Fruit fly (Drosophila melanogaster) whole organism, prepupa: ENCODE results near the gene hang.

ENCODE experiments used
- CG10631 ChIP-seq: fragments of 200-800 bp; sonication (Bioruptor generic); optimal IDR thresholded peaks from 2 replicates; lab custom pipeline; 2016; ENCODE audit warnings: missing biosample characterization, missing genetic modification characterization
- CG11294 ChIP-seq: fragments of 200-800 bp; sonication (Bioruptor generic); IDR thresholded peaks from 2 replicates; pipeline ENCODE4 v1.3.6; 2022; ENCODE audit warnings: missing biosample characterization, missing genetic modification characterization
- CG11902 ChIP-seq: fragments of 200-800 bp; sonication (Bioruptor generic); optimal IDR thresholded peaks from 3 replicates; lab custom pipeline; 2016; ENCODE audit warnings: missing biosample characterization, missing genetic modification characterization
- CG16779 ChIP-seq: fragments of 200-800 bp; sonication (Bioruptor generic); optimal IDR thresholded peaks from 3 replicates; lab custom pipeline; 2017; ENCODE audit warnings: missing biosample characterization, mild to moderate bottlenecking, missing genetic modification characterization
- CG3032 ChIP-seq: fragments of 200-800 bp; optimal IDR thresholded peaks from 2 replicates; lab custom pipeline; 2019; ENCODE audit warnings: missing biosample characterization, mild to moderate bottlenecking, missing genetic modification characterization, moderate library complexity
- CG32006 ChIP-seq: fragments of 200-800 bp; sonication (Bioruptor generic); optimal IDR thresholded peaks from 3 replicates; lab custom pipeline; 2017; ENCODE audit warnings: missing biosample characterization, mild to moderate bottlenecking, missing genetic modification characterization
- CG34406 ChIP-seq: fragments of 200-800 bp; sonication (Bioruptor generic); optimal IDR thresholded peaks from 3 replicates; lab custom pipeline; 2016; ENCODE audit warnings: missing biosample characterization, missing genetic modification characterization
- CG6163 ChIP-seq: fragments of 200-800 bp; sonication (Bioruptor generic); IDR thresholded peaks from 3 replicates; pipeline ENCODE4 v1.3.6; 2022; ENCODE audit warnings: missing biosample characterization, missing genetic modification characterization
- CG6276 ChIP-seq: fragments of 200-800 bp; sonication (Bioruptor generic); optimal IDR thresholded peaks from 2 replicates; lab custom pipeline; 2017; ENCODE audit warnings: missing biosample characterization, mild to moderate bottlenecking, missing genetic modification characterization
- CG6854 ChIP-seq: fragments of 200-800 bp; sonication (Bioruptor generic); optimal IDR thresholded peaks from 2 replicates; lab custom pipeline; 2017; ENCODE audit warnings: missing biosample characterization, mild to moderate bottlenecking, missing genetic modification characterization
- CG7368 ChIP-seq: fragments of 200-800 bp; sonication (Bioruptor generic); optimal IDR thresholded peaks from 3 replicates; lab custom pipeline; 2016; ENCODE audit warnings: missing biosample characterization, missing genetic modification characterization
- CG8119 ChIP-seq: fragments of 200-800 bp; sonication (Bioruptor generic); IDR thresholded peaks from 3 replicates; pipeline ENCODE4 v1.3.6; 2022; ENCODE audit warnings: missing biosample characterization, missing genetic modification characterization
- CG8319 ChIP-seq: fragments of 200-800 bp; sonication (Bioruptor generic); optimal IDR thresholded peaks from 3 replicates; lab custom pipeline; 2016; ENCODE audit warnings: missing biosample characterization, missing genetic modification characterization
- CG8632 ChIP-seq: fragments of 200-800 bp; sonication (Bioruptor generic); optimal IDR thresholded peaks from 3 replicates; lab custom pipeline; 2016; ENCODE audit warnings: missing biosample characterization, missing genetic modification characterization
- Eip75B ChIP-seq: fragments of 200-800 bp; sonication (Bioruptor generic); optimal IDR thresholded peaks from 3 replicates; lab custom pipeline; 2016; ENCODE audit warnings: missing biosample characterization, missing genetic modification characterization
- Eip78C ChIP-seq: fragments of 200-800 bp; sonication (Bioruptor generic); peaks from one replicate; lab custom pipeline; 2016; ENCODE audit warnings: missing biosample characterization, missing genetic modification characterization
- Ets21C ChIP-seq: fragments of 200-800 bp; sonication (Bioruptor generic); optimal IDR thresholded peaks from 3 replicates; lab custom pipeline; 2016; ENCODE audit warnings: missing biosample characterization, missing genetic modification characterization
- Hr38 ChIP-seq: sonication (Bioruptor generic); optimal IDR thresholded peaks from 2 replicates; lab custom pipeline; 2016; ENCODE audit warnings: missing biosample characterization, missing genetic modification characterization
- Sox102F ChIP-seq: fragments of 200-800 bp; sonication (Bioruptor generic); optimal IDR thresholded peaks from 2 replicates; lab custom pipeline; 2016; ENCODE audit warnings: missing biosample characterization, mild to moderate bottlenecking, missing genetic modification characterization
- Sox15 ChIP-seq: fragments of 200-800 bp; sonication (Bioruptor generic); optimal IDR thresholded peaks from 3 replicates; lab custom pipeline; 2016; ENCODE audit warnings: missing biosample characterization, missing genetic modification characterization
- achi ChIP-seq: fragments of 200-800 bp; sonication (Bioruptor generic); optimal IDR thresholded peaks from 3 replicates; lab custom pipeline; 2016; ENCODE audit warnings: missing biosample characterization, missing genetic modification characterization
- acj6 ChIP-seq: fragments of 200-800 bp; sonication (Bioruptor generic); optimal IDR thresholded peaks from 3 replicates; lab custom pipeline; 2016; ENCODE audit warnings: missing biosample characterization, missing genetic modification characterization
- dsx ChIP-seq: fragments of 200-800 bp; optimal IDR thresholded peaks from 3 replicates; lab custom pipeline; 2019; ENCODE audit warnings: missing biosample characterization, mild to moderate bottlenecking, missing genetic modification characterization, moderate library complexity; ENCODE audit not compliant: poor library complexity, severe bottlenecking
- eg ChIP-seq: fragments of 200-800 bp; sonication (Bioruptor generic); IDR thresholded peaks from 3 replicates; pipeline ENCODE4 v1.3.6; 2022; ENCODE audit warnings: missing biosample characterization, missing genetic modification characterization
- esn ChIP-seq: fragments of 200-800 bp; sonication (Bioruptor generic); optimal IDR thresholded peaks from 2 replicates; lab custom pipeline; 2016; ENCODE audit warnings: missing biosample characterization, mild to moderate bottlenecking, missing genetic modification characterization, moderate library complexity
- fd59A ChIP-seq: fragments of 200-800 bp; sonication (Bioruptor generic); optimal IDR thresholded peaks from 2 replicates; lab custom pipeline; 2017; ENCODE audit warnings: missing biosample characterization, mild to moderate bottlenecking, missing genetic modification characterization, missing genetic modification reagents
- fkh ChIP-seq: fragments of 200-800 bp; sonication (Bioruptor generic); optimal IDR thresholded peaks from 3 replicates; lab custom pipeline; 2017; ENCODE audit warnings: missing biosample characterization, mild to moderate bottlenecking, missing genetic modification characterization, moderate library complexity
- lz ChIP-seq: fragments of 200-800 bp; sonication (Bioruptor generic); optimal IDR thresholded peaks from 3 replicates; lab custom pipeline; 2016; ENCODE audit warnings: missing biosample characterization, missing genetic modification characterization
- net ChIP-seq: fragments of 200-800 bp; sonication (Bioruptor generic); optimal IDR thresholded peaks from 3 replicates; lab custom pipeline; 2016; ENCODE audit warnings: missing biosample characterization, missing genetic modification characterization
- salr ChIP-seq, 2 experiments: fragments of 200-800 bp; sonication (Bioruptor generic); optimal IDR thresholded peaks; 3 replicates each; lab custom pipeline; 2016 to 2018; ENCODE audit warnings: missing biosample characterization in 2 of 2, missing genetic modification characterization in 2 of 2, mild to moderate bottlenecking in 1 of 2
- svp ChIP-seq: fragments of 200-800 bp; sonication (Bioruptor generic); peaks from one replicate; lab custom pipeline; 2016; ENCODE audit warnings: missing biosample characterization, missing genetic modification characterization
- topi ChIP-seq: fragments of 200-800 bp; sonication (Bioruptor generic); optimal IDR thresholded peaks from 3 replicates; lab custom pipeline; 2016; ENCODE audit warnings: missing biosample characterization, missing genetic modification characterization
- vri ChIP-seq: fragments of 200-800 bp; sonication (Bioruptor generic); optimal IDR thresholded peaks from 3 replicates; lab custom pipeline; 2016; ENCODE audit warnings: missing biosample characterization, mild to moderate bottlenecking, missing genetic modification characterization

Gene hang

dm6 chrX:16403811-16404420 is 18.7 kb upstream of the hang start (continued):
- TF ChIP-seq CG6163 (GFP tag; lab: Robert Waterston, UW), result peak; percentile 82
- peak; percentile 66 for TF ChIP-seq CG8632 (GFP tag; lab: Kevin White, UChicago)
- TF ChIP-seq CG11902 (GFP tag; lab: Kevin White, UChicago), result peak; percentile 18
- peak; percentile 31 for TF ChIP-seq CG8319 (GFP tag; lab: Kevin White, UChicago)
- TF ChIP-seq Ets21C (GFP tag; lab: Kevin White, UChicago), result peak; percentile 24
- no peak for TF ChIP-seq CG6276 (GFP tag; lab: Kevin White, UChicago)
- peak; percentile 53 for TF ChIP-seq CG10631 (GFP tag; lab: Kevin White, UChicago)
- TF ChIP-seq Sox102F, result peak; percentile 49

dm6 chrX:16404803-16405202 is 17.8 kb upstream of the hang start, which contains the start of gene CG9981:
Gene CG9981 (minus strand): TSS chrX:16405122.
- TF ChIP-seq eg (no peak), Sox102F (no peak), acj6 (GFP tag; lab: Kevin White, UChicago) (no peak), vri (GFP tag; lab: Kevin White, UChicago) (peak; percentile 21), CG16779 (tag; lab: Kevin White, UChicago) (no peak), CG8119 (GFP tag; lab: Robert Waterston, UW) (no peak), Sox15 (GFP tag; lab: Kevin White, UChicago) (no peak), svp (peak; percentile 53), topi (GFP tag; lab: Kevin White, UChicago) (no peak), net (no peak)

dm6 chrX:16405209-16405608 is 17.4 kb upstream of the hang start, which contains the start of gene CG4301:
Gene CG4301 (plus strand): TSS chrX:16405509.
- TF ChIP-seq CG32006 (no peak), acj6 (GFP tag; lab: Kevin White, UChicago) (no peak), eg (no peak), CG6854 (GFP tag; lab: Kevin White, UChicago) (no peak), dsx (GFP tag; lab: Kevin White, UChicago) (no peak), CG16779 (tag; lab: Kevin White, UChicago) (no peak), Ets21C (GFP tag; lab: Kevin White, UChicago) (no peak)

DNA sequence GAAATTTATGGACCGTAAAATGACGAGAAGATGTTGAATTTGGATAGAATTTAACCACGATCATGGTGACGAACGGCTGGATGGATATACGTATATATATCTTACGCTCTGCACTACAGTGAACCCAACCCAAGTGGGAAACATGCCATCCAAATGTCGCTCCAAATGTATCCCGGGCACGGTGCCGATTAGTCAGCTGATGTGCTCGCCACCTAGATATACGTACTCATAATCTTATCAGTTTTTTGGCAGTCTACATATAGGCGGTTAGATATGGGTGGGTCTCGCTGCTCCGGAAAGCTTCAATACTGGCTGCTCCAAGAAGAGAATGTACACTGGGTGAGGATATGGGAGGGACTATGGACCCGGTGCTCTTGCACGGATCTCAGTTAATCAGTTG is 16.5 kb upstream of the hang start:
- TF ChIP-seq Eip78C, result peak; percentile 46
- no peak for TF ChIP-seq CG11294 (GFP tag; lab: Robert Waterston, UW)
- TF ChIP-seq, all 60 proteins: peak for 1

- TF ChIP-seq dsx (GFP tag; lab: Kevin White, UChicago) (no peak), CG8319 (GFP tag; lab: Kevin White, UChicago) (no peak), esn (GFP tag; lab: Kevin White, UChicago) (peak; percentile 5), salr (GFP tag; optimal IDR thresholded peaks at IDR 0.05; lab: Kevin White, UChicago) (no peak), CG16779 (tag; lab: Kevin White, UChicago) (no peak), CG11294 (GFP tag; lab: Robert Waterston, UW) (no peak), CG6276 (GFP tag; lab: Kevin White, UChicago) (no peak), fd59A (GFP tag; lab: Kevin White, UChicago) (no peak), topi (GFP tag; lab: Kevin White, UChicago) (peak; percentile 5), achi (GFP tag; lab: Kevin White, UChicago) (no peak), CG8632 (GFP tag; lab: Kevin White, UChicago) (no peak), Hr38 (GFP tag; lab: Kevin White, UChicago) (no peak), Sox15 (GFP tag; lab: Kevin White, UChicago) (no peak), Eip78C (peak; percentile 51), svp (peak; percentile 81), CG7368 (no peak), lz (GFP tag; lab: Kevin White, UChicago) (peak; percentile 13), fkh (GFP tag; lab: Kevin White, UChicago) (peak; percentile 38), CG3032 (tag; lab: Kevin White, UChicago) (no peak), CG8119 (GFP tag; lab: Robert Waterston, UW) (no peak), Eip75B (peak; percentile 50), CG34406 (GFP tag; lab: Kevin White, UChicago) (no peak), CG10631 (GFP tag; lab: Kevin White, UChicago) (no peak)
Measured at dm6 chrX:16414451-16415368, 7.9 kb upstream of the hang start, which contains the start of gene Traf-like. Gene Traf-like (plus strand): TSS chrX:16415046.
